Fruit fly (Drosophila melanogaster): ENCODE measurements around the gene bdl.

dm6 chr2L:4287076-4287475 is 37.3 kb upstream of the bdl start:
- peak; percentile 92 for TF ChIP-seq CG14655 (GFP tag; optimal IDR thresholded peaks at IDR 0.05)
- TF ChIP-seq CG17806 (tag; optimal IDR thresholded peaks at IDR 0.05) = peak; percentile 91
- TF ChIP-seq CG32121 (GFP tag; IDR thresholded peaks at IDR 0.05) = peak; percentile 54; the same call in 1 of the 2 replicates
- TF ChIP-seq CG12605 (GFP tag; IDR thresholded peaks at IDR 0.05) = peak; percentile 80
- peak; percentile 86 for TF ChIP-seq gl (tag; optimal IDR thresholded peaks at IDR 0.05)
- peak; percentile 90 for TF ChIP-seq CG8159 (tag; optimal IDR thresholded peaks at IDR 0.05)
- peak; percentile 84 for TF ChIP-seq Ets98B (GFP tag; IDR thresholded peaks at IDR 0.05)
- peak; percentile 88 for TF ChIP-seq Pif1A (GFP tag; optimal IDR thresholded peaks at IDR 0.05)
